Fruit fly (Drosophila melanogaster) whole organism, embryonic: Measurements from ENCODE around the gene CG17819.

Experiments used
- Atf3 ChIP-seq: fragments of 200-800 bp; sonication (Bioruptor generic); optimal IDR thresholded peaks from 3 replicates; lab custom pipeline; 2016; ENCODE audit warnings: missing biosample characterization, missing genetic modification characterization
- CG11696 ChIP-seq: fragments of 200-800 bp; sonication (Bioruptor generic); IDR thresholded peaks from 2 replicates; pipeline ENCODE4 v1.3.6; 2022; ENCODE audit warnings: missing biosample characterization, missing genetic modification characterization
- CG12104 ChIP-seq: fragments of 200-800 bp; sonication (Bioruptor generic); optimal IDR thresholded peaks from 3 replicates; lab custom pipeline; 2016; ENCODE audit warnings: missing biosample characterization, missing genetic modification characterization
- CG1233 ChIP-seq: fragments of 200-800 bp; sonication (Bioruptor generic); optimal IDR thresholded peaks from 4 replicates; lab custom pipeline; 2018; ENCODE audit warnings: missing biosample characterization, mild to moderate bottlenecking, missing genetic modification characterization
- CG12942 ChIP-seq: fragments of 200-800 bp; sonication (Bioruptor generic); optimal IDR thresholded peaks from 3 replicates; lab custom pipeline; 2016; ENCODE audit warnings: missing biosample characterization, missing genetic modification characterization
- CG13424 ChIP-seq: fragments of 200-800 bp; sonication (Bioruptor generic); optimal IDR thresholded peaks from 2 replicates; lab custom pipeline; 2019; ENCODE audit warnings: missing biosample characterization, mild to moderate bottlenecking, missing genetic modification characterization, moderate library complexity
- CG2129 ChIP-seq: fragments of 200-800 bp; sonication (Bioruptor generic); IDR thresholded peaks from 2 replicates; pipeline ENCODE4 v1.3.6; 2022; ENCODE audit warnings: missing biosample characterization, missing genetic modification characterization; ENCODE audit not compliant: partially characterized antibody
- CG2712 ChIP-seq: fragments of 200-800 bp; optimal IDR thresholded peaks from 3 replicates; lab custom pipeline; 2019; ENCODE audit warnings: missing biosample characterization, mild to moderate bottlenecking, missing genetic modification characterization, moderate library complexity
- CG31224 ChIP-seq: fragments of 200-800 bp; sonication (Bioruptor generic); IDR thresholded peaks from 2 replicates; pipeline ENCODE4 v1.3.6; 2022; ENCODE audit warnings: missing biosample characterization, missing genetic modification characterization
- CG42726 ChIP-seq: fragments of 200-800 bp; sonication (Bioruptor generic); IDR thresholded peaks from 2 replicates; pipeline ENCODE4 v1.3.6; 2022; ENCODE audit warnings: missing biosample characterization, missing genetic modification characterization; ENCODE audit not compliant: partially characterized antibody
- CG4424 ChIP-seq: fragments of 200-800 bp; sonication (Bioruptor generic); optimal IDR thresholded peaks from 3 replicates; lab custom pipeline; 2016; ENCODE audit warnings: missing biosample characterization, missing genetic modification characterization
- CG6175 ChIP-seq: fragments of 200-800 bp; sonication (Bioruptor generic); IDR thresholded peaks from 3 replicates; pipeline ENCODE4 v1.3.6; 2022; ENCODE audit warnings: missing biosample characterization, missing genetic modification characterization
- CG7271 ChIP-seq: fragments of 200-800 bp; sonication (Bioruptor generic); optimal IDR thresholded peaks from 2 replicates; lab custom pipeline; 2018; ENCODE audit warnings: missing biosample characterization, mild to moderate bottlenecking, missing genetic modification characterization, moderate library complexity
- CG8290 ChIP-seq, 3 experiments: fragments of 200-800 bp; sonication (Bioruptor generic); optimal IDR thresholded peaks; 2 replicates each; lab custom pipeline; 2016 to 2019; ENCODE audit warnings: missing biosample characterization in 3 of 3, missing genetic modification characterization in 3 of 3, mild to moderate bottlenecking in 2 of 3, moderate library complexity in 1 of 3
- CG9609 ChIP-seq: fragments of 200-800 bp; sonication (Bioruptor generic); optimal IDR thresholded peaks from 3 replicates; lab custom pipeline; 2016; ENCODE audit warnings: missing biosample characterization, missing genetic modification characterization
- Doc3 ChIP-seq: fragments of 200-800 bp; sonication (Bioruptor generic); IDR thresholded peaks from 3 replicates; pipeline ENCODE4 v1.3.6; 2022; ENCODE audit warnings: missing biosample characterization, missing genetic modification characterization; ENCODE audit not compliant: partially characterized antibody
- E2f2 ChIP-seq: fragments of 200-800 bp; sonication (Bioruptor generic); IDR thresholded peaks from 2 replicates; pipeline ENCODE4 v1.3.6; 2022; ENCODE audit warnings: missing biosample characterization, missing genetic modification characterization
- Ets97D ChIP-seq: fragments of 200-800 bp; sonication (Bioruptor generic); optimal IDR thresholded peaks from 3 replicates; lab custom pipeline; 2016; ENCODE audit warnings: missing biosample characterization, missing genetic modification characterization
- HmgD ChIP-seq: fragments of 200-800 bp; sonication (Bioruptor generic); optimal IDR thresholded peaks from 3 replicates; lab custom pipeline; 2016; ENCODE audit warnings: missing biosample characterization, missing genetic modification characterization
- HmgZ ChIP-seq: fragments of 200-800 bp; sonication (Bioruptor generic); optimal IDR thresholded peaks from 2 replicates; lab custom pipeline; 2018; ENCODE audit warnings: missing biosample characterization, mild to moderate bottlenecking, missing genetic modification characterization
- Med ChIP-seq: fragments of 200-800 bp; sonication (Bioruptor generic); peaks from one replicate; lab custom pipeline; 2016; ENCODE audit warnings: missing biosample characterization, missing genetic modification characterization, mild to moderate bottlenecking, inconsistent platforms, moderate library complexity
- Stat92E ChIP-seq, 3 experiments: fragments of >200 bp in 2 of 3; fragments of 200-800 bp in 1 of 3; sonication (Bioruptor generic) in 1 of 3; optimal IDR thresholded peaks; 2 replicates each; lab custom pipeline; 2017 to 2019; ENCODE audit warnings: missing biosample characterization in 3 of 3, missing genetic modification characterization in 3 of 3, mild to moderate bottlenecking in 1 of 3, moderate library complexity in 1 of 3
- Vsx1 ChIP-seq: fragments of 200-800 bp; sonication (Bioruptor generic); optimal IDR thresholded peaks from 2 replicates; lab custom pipeline; 2017; ENCODE audit warnings: missing biosample characterization, mild to moderate bottlenecking, missing genetic modification characterization, missing genetic modification reagents
- ac ChIP-seq: fragments of 200-800 bp; sonication (Bioruptor generic); optimal IDR thresholded peaks from 3 replicates; lab custom pipeline; 2017; ENCODE audit warnings: missing biosample characterization, mild to moderate bottlenecking, missing genetic modification characterization
- al ChIP-seq: fragments of 200-800 bp; sonication (Bioruptor generic); IDR thresholded peaks from 2 replicates; pipeline ENCODE4 v1.3.6; 2022; ENCODE audit warnings: missing biosample characterization, missing genetic modification characterization
- amos ChIP-seq: fragments of 200-800 bp; sonication (Bioruptor generic); IDR thresholded peaks from 2 replicates; pipeline ENCODE4 v1.3.6; 2022; ENCODE audit warnings: missing biosample characterization, missing genetic modification characterization; ENCODE audit not compliant: partially characterized antibody
- bsh ChIP-seq, 2 experiments: fragments of 200-800 bp; sonication (Bioruptor generic); optimal IDR thresholded peaks; 2 replicates each; lab custom pipeline; 2017 to 2018; ENCODE audit warnings: mild to moderate bottlenecking in 2 of 2, missing biosample characterization in 2 of 2, missing genetic modification characterization in 2 of 2, moderate library complexity in 1 of 2
- cg ChIP-seq: fragments of 200-800 bp; sonication (Bioruptor generic); optimal IDR thresholded peaks from 3 replicates; lab custom pipeline; 2019; ENCODE audit warnings: missing biosample characterization, mild to moderate bottlenecking, missing genetic modification characterization, moderate library complexity
- ci ChIP-seq: fragments of 200-800 bp; sonication (Bioruptor generic); IDR thresholded peaks from 3 replicates; pipeline ENCODE4 v1.3.6; 2022; ENCODE audit warnings: missing biosample characterization, missing genetic modification characterization
- exex ChIP-seq: fragments of 200-800 bp; sonication (Bioruptor generic); optimal IDR thresholded peaks from 4 replicates; lab custom pipeline; 2018; ENCODE audit warnings: missing biosample characterization, mild to moderate bottlenecking, missing genetic modification characterization, moderate library complexity
- gcm ChIP-seq: fragments of 200-800 bp; sonication (Bioruptor generic); optimal IDR thresholded peaks from 2 replicates; lab custom pipeline; 2019; ENCODE audit warnings: missing biosample characterization, mild to moderate bottlenecking, missing genetic modification characterization, moderate library complexity
- inv ChIP-seq: fragments of 200-800 bp; sonication (Bioruptor generic); IDR thresholded peaks from 2 replicates; pipeline ENCODE4 v1.3.6; 2022; ENCODE audit warnings: missing biosample characterization, missing genetic modification characterization; ENCODE audit not compliant: partially characterized antibody
- oc ChIP-seq: fragments of 200-800 bp; sonication (Bioruptor generic); optimal IDR thresholded peaks from 2 replicates; lab custom pipeline; 2018; ENCODE audit warnings: missing biosample characterization, mild to moderate bottlenecking, missing genetic modification characterization, moderate library complexity
- pan ChIP-seq, 4 experiments: fragments of >200 bp in 3 of 4; fragments of 200-800 bp in 1 of 4; sonication (Bioruptor generic) in 1 of 4; optimal IDR thresholded peaks in 3 of 4; IDR thresholded peaks in 1 of 4; 2 replicates each; pipeline versions ENCODE4 v1.3.6 to Lab custom; 2017 to 2022; ENCODE audit warnings: missing biosample characterization in 2 of 4, missing genetic modification characterization in 2 of 4, mixed read lengths in 1 of 4
- run ChIP-seq: fragments of 200-800 bp; sonication (Bioruptor generic); optimal IDR thresholded peaks from 3 replicates; lab custom pipeline; 2018; ENCODE audit warnings: missing biosample characterization, mild to moderate bottlenecking, missing genetic modification characterization
- so ChIP-seq: fragments of 200-800 bp; sonication (Bioruptor generic); IDR thresholded peaks from 3 replicates; pipeline ENCODE4 v1.3.6; 2022; ENCODE audit warnings: missing biosample characterization, missing genetic modification characterization
- sug ChIP-seq: fragments of 200-800 bp; optimal IDR thresholded peaks from 2 replicates; lab custom pipeline; 2019; ENCODE audit warnings: missing biosample characterization, mild to moderate bottlenecking, missing genetic modification characterization, moderate library complexity
- tap ChIP-seq: fragments of 200-800 bp; optimal IDR thresholded peaks from 3 replicates; lab custom pipeline; 2019; ENCODE audit warnings: missing biosample characterization, mild to moderate bottlenecking, missing genetic modification characterization, moderate library complexity
- tll ChIP-seq, 2 experiments: fragments of 200-800 bp in 1 of 2; fragments of >200 bp in 1 of 2; sonication (Bioruptor generic) in 1 of 2; optimal IDR thresholded peaks; 2 replicates each; lab custom pipeline; 2017 to 2019; ENCODE audit warnings: missing biosample characterization in 2 of 2, missing genetic modification characterization in 2 of 2, mild to moderate bottlenecking in 1 of 2, moderate library complexity in 1 of 2
- ttk ChIP-seq: fragments of 200-800 bp; sonication (Bioruptor generic); IDR thresholded peaks from 2 replicates; pipeline ENCODE4 v2.1.2; 2022; ENCODE audit warnings: missing biosample characterization, missing genetic modification characterization
- usp ChIP-seq: fragments of >200 bp; optimal IDR thresholded peaks from 2 replicates; lab custom pipeline; 2017; ENCODE audit warnings: missing biosample characterization, missing genetic modification characterization
- vnd ChIP-seq: fragments of 200-800 bp; sonication (Bioruptor generic); IDR thresholded peaks from 3 replicates; pipeline ENCODE4 v1.3.6; 2022; ENCODE audit warnings: missing biosample characterization, missing genetic modification characterization; ENCODE audit not compliant: partially characterized antibody

CG17819 gene

dm6 chr3R:21870158-21870971 lies 15.0 kb downstream of the CG17819 start, which contains the start of gene CG31431 (continued):
- TF ChIP-seq CG4424 (GFP tag; lab: Kevin White, UChicago) (peak; percentile 96), gcm (GFP tag; lab: Kevin White, UChicago) (peak; percentile 95), usp (GFP tag; lab: Kevin White, UChicago) (no peak), CG9609 (GFP tag; lab: Kevin White, UChicago) (peak; percentile 97), CG31224 (peak; percentile 95), CG12104 (GFP tag; lab: Kevin White, UChicago) (peak; percentile 95), pan (optimal IDR thresholded peaks at IDR 0.05; lab: Kevin White, UChicago) (no peak), pan (GFP tag; optimal IDR thresholded peaks at IDR 0.05 in 1 of 2, IDR thresholded peaks at IDR 0.05 in 1 of 2) (peak in 1 of 2 experiments; percentile 98), CG7271 (peak; percentile 88), cg (GFP tag; lab: Kevin White, UChicago) (no peak), amos (GFP tag; lab: Robert Waterston, UW) (no peak), CG8290 (GFP tag; optimal IDR thresholded peaks at IDR 0.05; lab: Kevin White, UChicago) (peak; percentile 93), CG8290 (tag; optimal IDR thresholded peaks at IDR 0.05; lab: Kevin White, UChicago) (peak; percentile 71 to 99)

- no peak for TF ChIP-seq CG42726 (GFP tag; lab: Robert Waterston, UW)
- TF ChIP-seq run (tag; lab: Kevin White, UChicago): peak; percentile 38
- 0 out of 3 replicates have a peak, but pooled peaks have one; percentile 14 for TF ChIP-seq vnd
- TF ChIP-seq sug: peak; percentile 97
- peak; percentile 83 for TF ChIP-seq exex (tag; lab: Kevin White, UChicago)
- no peak for TF ChIP-seq HmgD (GFP tag; lab: Kevin White, UChicago)
- TF ChIP-seq ci (GFP tag; lab: Robert Waterston, UW): peak; percentile 19; the same call in 1 of the 3 replicates
- peak; percentile 77 for TF ChIP-seq CG6175
- TF ChIP-seq, all 482 proteins: peak for 6
Observed at dm6 chr3R:21869464-21870100, 15.8 kb downstream of the CG17819 start, which contains the start of gene CG31174. Gene CG31174, minus strand, starts transcription at chr3R:21869514.

DNA sequence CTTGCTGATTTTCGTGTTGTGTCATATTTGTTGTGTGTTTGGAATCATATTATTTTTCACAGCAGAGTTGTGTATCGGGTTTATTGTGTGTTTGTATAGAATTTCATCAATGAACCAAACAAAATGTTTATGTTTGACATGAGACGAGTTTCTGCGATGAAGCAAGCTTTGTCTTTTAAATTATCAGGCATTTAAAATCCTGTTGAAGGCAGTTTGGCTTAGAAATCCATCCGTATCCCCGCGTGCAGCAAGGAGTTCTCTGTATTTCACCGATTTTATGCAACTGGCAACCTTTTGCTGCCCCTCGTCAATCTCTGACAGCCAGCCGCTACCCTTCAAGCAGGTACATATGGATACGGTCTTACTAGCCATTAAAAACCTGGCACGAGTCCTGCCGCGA lies 17.5 kb downstream of the CG17819 start, which contains the start of the genes CG6569 and Cby:
TSS of gene CG6569 (minus strand) at position 101 of the 400 bp plus-strand sequence.
TSS of gene Cby (plus strand) at position 185 of the 400 bp plus-strand sequence.
- TF ChIP-seq HmgZ (tag; lab: Kevin White, UChicago) (no peak), CG11696 (no peak), CG2129 (GFP tag; lab: Robert Waterston, UW) (no peak), Atf3 (GFP tag; lab: Kevin White, UChicago) (no peak), tll (GFP tag; optimal IDR thresholded peaks at IDR 0.05; lab: Kevin White, UChicago) (no peak), Vsx1 (GFP tag; lab: Kevin White, UChicago) (no peak), inv (GFP tag; lab: Robert Waterston, UW) (no peak), ac (no peak), Ets97D (no peak), tap (tag; lab: Kevin White, UChicago) (no peak), al (no peak)

DNA sequence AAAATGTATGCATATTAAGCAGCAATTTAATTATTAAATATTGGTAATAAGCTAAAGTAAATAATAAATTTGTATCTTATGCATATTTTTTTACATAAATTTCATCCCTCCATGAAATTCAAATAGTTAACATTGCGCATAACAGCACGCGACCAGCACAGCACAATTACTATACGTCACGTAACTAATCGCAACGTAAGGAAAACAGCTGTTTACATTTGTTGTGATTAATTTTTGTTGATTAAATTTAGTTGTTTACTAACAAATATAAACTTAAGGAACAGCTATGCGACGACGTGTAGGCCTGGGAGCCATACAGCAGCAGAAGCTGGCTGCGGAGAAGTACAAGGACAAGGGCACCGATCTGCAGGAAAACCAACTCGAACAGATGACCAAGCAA lies 20.4 kb downstream of the CG17819 start, which contains the start of gene lsn:
TSS of gene lsn (plus strand) at position 177 of the 400 bp plus-strand sequence.
- TF ChIP-seq Med (GFP tag; lab: Kevin White, UChicago) (peak; percentile 30), ttk (GFP tag; lab: Robert Waterston, UW) (no peak), CG2712 (tag; lab: Kevin White, UChicago) (peak; percentile 2), E2f2 (GFP tag; lab: Robert Waterston, UW) (peak; percentile 84), bsh (GFP tag; optimal IDR thresholded peaks at IDR 0.05; lab: Kevin White, UChicago) (peak in 1 of 2 experiments; percentile 72), CG13424 (tag; lab: Kevin White, UChicago) (peak; percentile 29), CG12942 (no peak), Doc3 (GFP tag; lab: Robert Waterston, UW) (no peak), so (GFP tag; lab: Robert Waterston, UW) (no peak), CG1233 (no peak), Stat92E (GFP tag; optimal IDR thresholded peaks at IDR 0.05; lab: Kevin White, UChicago) (no peak), oc (tag; lab: Kevin White, UChicago) (peak; percentile 8)
